Fruit fly (Drosophila melanogaster) whole organism, embryonic: ENCODE measurements around the gene CG13694.

Source experiments
- B-H2 ChIP-seq: fragments of 200-800 bp; sonication (Bioruptor generic); optimal IDR thresholded peaks from 2 replicates; lab custom pipeline; 2018; ENCODE audit warnings: missing biosample characterization, mild to moderate bottlenecking, missing genetic modification characterization
- Blimp-1 ChIP-seq: fragments of 200-800 bp; sonication (Bioruptor generic); optimal IDR thresholded peaks from 3 replicates; lab custom pipeline; 2018; ENCODE audit warnings: missing biosample characterization, missing genetic modification characterization, mild to moderate bottlenecking, moderate library complexity, missing genetic modification reagents
- CG10147 ChIP-seq: fragments of 200-800 bp; sonication (Bioruptor generic); optimal IDR thresholded peaks from 2 replicates; lab custom pipeline; 2019; ENCODE audit warnings: missing biosample characterization, mild to moderate bottlenecking, missing genetic modification characterization, moderate library complexity
- CG10209 ChIP-seq: fragments of 200-800 bp; sonication (Bioruptor generic); optimal IDR thresholded peaks from 3 replicates; lab custom pipeline; 2017; ENCODE audit warnings: missing biosample characterization, mild to moderate bottlenecking, missing genetic modification characterization, missing genetic modification reagents
- CG10321 ChIP-seq: fragments of 200-800 bp; sonication (Bioruptor generic); IDR thresholded peaks from 2 replicates; pipeline ENCODE4 v1.3.6; 2022; ENCODE audit warnings: missing biosample characterization, missing genetic modification characterization
- CG10431 ChIP-seq: fragments of 200-800 bp; sonication (Bioruptor generic); optimal IDR thresholded peaks from 3 replicates; lab custom pipeline; 2018; ENCODE audit warnings: missing biosample characterization, mild to moderate bottlenecking, missing genetic modification characterization
- CG10979 ChIP-seq: fragments of 200-800 bp; sonication (Bioruptor generic); optimal IDR thresholded peaks from 2 replicates; lab custom pipeline; 2018; ENCODE audit warnings: missing biosample characterization, mild to moderate bottlenecking, missing genetic modification characterization, moderate library complexity
- CG12391 ChIP-seq: fragments of 200-800 bp; sonication (Bioruptor generic); optimal IDR thresholded peaks from 3 replicates; lab custom pipeline; 2018; ENCODE audit warnings: missing biosample characterization, mild to moderate bottlenecking, missing genetic modification characterization, moderate library complexity
- CG12659 ChIP-seq: fragments of 200-800 bp; sonication (Bioruptor generic); optimal IDR thresholded peaks from 3 replicates; lab custom pipeline; 2017; ENCODE audit warnings: mild to moderate bottlenecking, missing biosample characterization, missing genetic modification reagents, missing genetic modification characterization
- CG17385 ChIP-seq: fragments of 200-800 bp; sonication (Bioruptor generic); optimal IDR thresholded peaks from 3 replicates; lab custom pipeline; 2018; ENCODE audit warnings: missing biosample characterization, mild to moderate bottlenecking, missing genetic modification characterization
- CG17568 ChIP-seq: fragments of 200-800 bp; sonication (Bioruptor generic); optimal IDR thresholded peaks from 2 replicates; lab custom pipeline; 2018; ENCODE audit warnings: missing biosample characterization, mild to moderate bottlenecking, missing genetic modification characterization, moderate library complexity
- CG17802 ChIP-seq: fragments of 200-800 bp; sonication (Bioruptor generic); optimal IDR thresholded peaks from 2 replicates; lab custom pipeline; 2018; ENCODE audit warnings: missing biosample characterization, mild to moderate bottlenecking, missing genetic modification characterization, moderate library complexity
- CG2116 ChIP-seq: fragments of 200-800 bp; sonication (Bioruptor generic); optimal IDR thresholded peaks from 3 replicates; lab custom pipeline; 2018; ENCODE audit warnings: missing biosample characterization, mild to moderate bottlenecking, missing genetic modification characterization
- CG30403 ChIP-seq: fragments of 200-800 bp; sonication (Bioruptor generic); optimal IDR thresholded peaks from 3 replicates; lab custom pipeline; 2016; ENCODE audit warnings: missing biosample characterization, missing genetic modification characterization
- CG31441 ChIP-seq: fragments of 200-800 bp; sonication (Bioruptor generic); IDR thresholded peaks from 2 replicates; pipeline ENCODE4 v1.3.6; 2022; ENCODE audit warnings: missing biosample characterization, missing genetic modification characterization
- CG4328 ChIP-seq: fragments of 200-800 bp; sonication (Bioruptor generic); optimal IDR thresholded peaks from 3 replicates; lab custom pipeline; 2017; ENCODE audit warnings: missing biosample characterization, missing genetic modification reagents, missing genetic modification characterization
- CG4424 ChIP-seq: fragments of 200-800 bp; sonication (Bioruptor generic); optimal IDR thresholded peaks from 3 replicates; lab custom pipeline; 2016; ENCODE audit warnings: missing biosample characterization, missing genetic modification characterization
- CG6254 ChIP-seq: fragments of 200-800 bp; sonication (Bioruptor generic); optimal IDR thresholded peaks from 3 replicates; lab custom pipeline; 2017; ENCODE audit warnings: mild to moderate bottlenecking, missing biosample characterization, missing genetic modification reagents, missing genetic modification characterization
- CG6854 ChIP-seq: fragments of 200-800 bp; sonication (Bioruptor generic); optimal IDR thresholded peaks from 3 replicates; lab custom pipeline; 2017; ENCODE audit warnings: missing biosample characterization, mild to moderate bottlenecking, missing genetic modification characterization
- CG7987 ChIP-seq: fragments of 200-800 bp; sonication (Bioruptor generic); optimal IDR thresholded peaks from 2 replicates; lab custom pipeline; 2018; ENCODE audit warnings: missing biosample characterization, mild to moderate bottlenecking, missing genetic modification characterization, moderate library complexity
- Hey ChIP-seq: fragments of 200-800 bp; sonication (Bioruptor generic); optimal IDR thresholded peaks from 3 replicates; lab custom pipeline; 2018; ENCODE audit warnings: missing biosample characterization, mild to moderate bottlenecking, missing genetic modification characterization
- Hmx ChIP-seq: fragments of 200-800 bp; sonication (Bioruptor generic); optimal IDR thresholded peaks from 2 replicates; lab custom pipeline; 2016; ENCODE audit warnings: missing biosample characterization, missing genetic modification characterization
- Mad ChIP-seq: fragments of 200-800 bp; sonication (Bioruptor generic); optimal IDR thresholded peaks from 2 replicates; lab custom pipeline; 2016; ENCODE audit warnings: missing biosample characterization, missing genetic modification characterization
- Max ChIP-seq: fragments of 200-800 bp; sonication (Bioruptor generic); optimal IDR thresholded peaks from 2 replicates; lab custom pipeline; 2016; ENCODE audit warnings: missing biosample characterization, mild to moderate bottlenecking, missing genetic modification characterization
- Meics ChIP-seq: fragments of 200-800 bp; sonication (Bioruptor generic); optimal IDR thresholded peaks from 2 replicates; lab custom pipeline; 2017; ENCODE audit warnings: missing biosample characterization, mild to moderate bottlenecking, missing genetic modification characterization
- Mes4 ChIP-seq: fragments of 200-800 bp; sonication (Bioruptor generic); optimal IDR thresholded peaks from 2 replicates; lab custom pipeline; 2016; ENCODE audit warnings: missing biosample characterization, missing genetic modification characterization
- Sry-δ ChIP-seq: fragments of 200-800 bp; sonication (Bioruptor generic); optimal IDR thresholded peaks from 2 replicates; lab custom pipeline; 2016; ENCODE audit warnings: missing biosample characterization, missing genetic modification characterization
- YL-1 ChIP-seq: fragments of 200-800 bp; sonication (Bioruptor generic); optimal IDR thresholded peaks from 3 replicates; lab custom pipeline; 2017; ENCODE audit warnings: missing biosample characterization, mild to moderate bottlenecking, missing genetic modification characterization
- amos ChIP-seq: fragments of 200-800 bp; sonication (Bioruptor generic); IDR thresholded peaks from 2 replicates; pipeline ENCODE4 v1.3.6; 2022; ENCODE audit warnings: missing biosample characterization, missing genetic modification characterization; ENCODE audit not compliant: partially characterized antibody
- ash1 ChIP-seq: fragments of 200-800 bp; sonication (Bioruptor generic); optimal IDR thresholded peaks from 2 replicates; lab custom pipeline; 2018; ENCODE audit warnings: missing biosample characterization, mild to moderate bottlenecking, missing genetic modification characterization
- bcd ChIP-seq: fragments of 200-800 bp; sonication (Bioruptor generic); optimal IDR thresholded peaks from 2 replicates; lab custom pipeline; 2017; ENCODE audit warnings: missing biosample characterization, mild to moderate bottlenecking, missing genetic modification characterization
- eve ChIP-seq, 2 experiments: fragments of >200 bp; optimal IDR thresholded peaks; 2 replicates each; lab custom pipeline; 2017; ENCODE audit warnings: missing biosample characterization in 2 of 2, missing genetic modification characterization in 2 of 2
- exex ChIP-seq: fragments of 200-800 bp; sonication (Bioruptor generic); optimal IDR thresholded peaks from 4 replicates; lab custom pipeline; 2018; ENCODE audit warnings: missing biosample characterization, mild to moderate bottlenecking, missing genetic modification characterization, moderate library complexity
- gcm ChIP-seq: fragments of 200-800 bp; sonication (Bioruptor generic); optimal IDR thresholded peaks from 2 replicates; lab custom pipeline; 2019; ENCODE audit warnings: missing biosample characterization, mild to moderate bottlenecking, missing genetic modification characterization, moderate library complexity
- gro ChIP-seq: fragments of 200-800 bp; sonication (Bioruptor generic); optimal IDR thresholded peaks from 2 replicates; lab custom pipeline; 2016; ENCODE audit warnings: missing biosample characterization, missing genetic modification characterization
- gsb-n ChIP-seq: fragments of 200-800 bp; sonication (Bioruptor generic); optimal IDR thresholded peaks from 3 replicates; lab custom pipeline; 2018; ENCODE audit warnings: missing biosample characterization, mild to moderate bottlenecking, missing genetic modification characterization
- maf-S ChIP-seq: fragments of 200-800 bp; sonication (Bioruptor generic); optimal IDR thresholded peaks from 2 replicates; lab custom pipeline; 2016; ENCODE audit warnings: missing biosample characterization, missing genetic modification characterization
- mld ChIP-seq: fragments of 200-800 bp; sonication (Bioruptor generic); IDR thresholded peaks from 3 replicates; pipeline ENCODE4 v1.3.6; 2022; ENCODE audit warnings: missing biosample characterization, missing genetic modification characterization; ENCODE audit not compliant: partially characterized antibody
- phol ChIP-seq: fragments of 200-800 bp; sonication (Bioruptor generic); optimal IDR thresholded peaks from 3 replicates; lab custom pipeline; 2018; ENCODE audit warnings: missing biosample characterization, mild to moderate bottlenecking, missing genetic modification characterization, moderate library complexity
- psq ChIP-seq: fragments of 200-800 bp; sonication (Bioruptor generic); optimal IDR thresholded peaks from 2 replicates; lab custom pipeline; 2017; ENCODE audit warnings: missing biosample characterization, missing genetic modification characterization
- sd ChIP-seq: fragments of 200-800 bp; sonication (Bioruptor generic); optimal IDR thresholded peaks from 3 replicates; lab custom pipeline; 2018; ENCODE audit warnings: missing biosample characterization, mild to moderate bottlenecking, missing genetic modification characterization, moderate library complexity
- tx ChIP-seq: fragments of 200-800 bp; sonication (Bioruptor generic); optimal IDR thresholded peaks from 2 replicates; lab custom pipeline; 2016; ENCODE audit warnings: missing biosample characterization, missing genetic modification characterization

The CG13694 gene

DNA sequence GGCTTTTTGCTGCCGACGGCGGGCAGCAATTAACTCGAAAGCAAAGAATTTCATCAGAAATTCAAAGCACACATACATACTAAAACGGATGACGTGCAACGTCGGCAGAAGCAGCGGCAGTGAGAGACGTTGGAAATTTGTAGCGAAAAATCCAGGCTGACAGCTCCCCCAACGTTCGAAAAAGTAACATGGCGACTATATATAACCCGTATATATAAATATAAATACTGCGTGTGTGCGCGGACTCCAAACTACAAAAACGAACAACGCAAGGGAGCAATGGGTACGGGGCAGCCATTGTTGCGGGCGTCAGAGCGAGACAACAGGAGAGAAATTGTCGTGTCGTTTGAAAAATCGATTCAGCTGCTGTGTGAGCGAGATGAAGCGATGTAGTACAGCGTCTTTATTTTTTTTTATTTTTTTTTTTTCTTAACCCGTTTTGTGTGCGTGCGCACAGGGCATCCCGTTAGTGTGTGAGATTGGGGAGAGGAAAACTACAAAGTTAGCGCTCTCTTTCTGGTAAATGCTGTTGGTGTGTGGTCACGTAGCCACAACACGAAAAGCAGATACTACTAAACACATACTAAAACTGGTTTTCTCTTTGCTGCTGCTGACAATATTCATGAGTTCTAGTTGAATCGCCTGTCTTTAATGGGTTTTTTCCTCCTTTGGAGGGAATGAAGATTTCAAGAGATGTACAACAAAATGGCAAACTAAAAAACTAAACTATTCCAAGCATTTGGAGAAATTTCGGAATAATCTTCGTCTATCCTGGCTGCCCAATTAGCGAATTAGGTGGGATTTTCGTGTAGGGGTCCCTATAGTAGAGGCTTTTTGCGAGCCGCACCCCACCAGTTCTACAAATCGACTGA lies 44.5 kb upstream of the CG13694 start (continued):
- TF ChIP-seq gcm (GFP tag; lab: Kevin White, UChicago), result peak; percentile 63
- peak; percentile 10 for TF ChIP-seq CG7987 (GFP tag; lab: Kevin White, UChicago)
- TF ChIP-seq ash1, result peak; percentile 71
- peak; percentile 52 for TF ChIP-seq CG4424 (GFP tag; lab: Kevin White, UChicago)
- TF ChIP-seq gsb-n (tag; lab: Kevin White, UChicago), result peak; percentile 5
- peak; percentile 85 for TF ChIP-seq CG6254 (GFP tag; lab: Kevin White, UChicago)
- TF ChIP-seq B-H2 (GFP tag; lab: Kevin White, UChicago), result peak; percentile 95
- peak; percentile 88 for TF ChIP-seq gro
- TF ChIP-seq CG12391 (tag; lab: Kevin White, UChicago), result peak; percentile 36
- no peak for TF ChIP-seq CG17802 (tag; lab: Kevin White, UChicago)
- peak; percentile 32 for TF ChIP-seq Max (GFP tag; lab: Kevin White, UChicago)
- peak; percentile 50 for TF ChIP-seq CG10431 (GFP tag; lab: Kevin White, UChicago)
- TF ChIP-seq Hmx (GFP tag; lab: Kevin White, UChicago), result no peak
- TF ChIP-seq bcd, result peak; percentile 22
- TF ChIP-seq Meics (GFP tag; lab: Kevin White, UChicago), result peak; percentile 10
- peak; percentile 9 for TF ChIP-seq CG30403 (GFP tag; lab: Kevin White, UChicago)
- TF ChIP-seq Mes4, result peak; percentile 40
- TF ChIP-seq Blimp-1 (GFP tag; lab: Kevin White, UChicago), result no peak
- no peak for TF ChIP-seq CG31441 (GFP tag; lab: Robert Waterston, UW)
- peak; percentile 25 for TF ChIP-seq exex (tag; lab: Kevin White, UChicago)
- peak; percentile 26 for TF ChIP-seq YL-1 (GFP tag; lab: Kevin White, UChicago)
- peak; percentile 13 for TF ChIP-seq CG6854 (GFP tag; lab: Kevin White, UChicago)
- TF ChIP-seq tx (GFP tag; lab: Kevin White, UChicago), result no peak
- TF ChIP-seq Mad (GFP tag; lab: Kevin White, UChicago), result peak; percentile 5
- TF ChIP-seq mld (GFP tag; lab: Robert Waterston, UW), result no peak
- peak; percentile 37 for TF ChIP-seq CG17385 (GFP tag; lab: Kevin White, UChicago)
- TF ChIP-seq CG17568, result peak; percentile 52
- TF ChIP-seq amos (GFP tag; lab: Robert Waterston, UW), result no peak
- TF ChIP-seq CG4328 (GFP tag; lab: Kevin White, UChicago), result peak; percentile 70
- TF ChIP-seq sd (tag; lab: Kevin White, UChicago), result peak; percentile 97
- TF ChIP-seq CG10979 (tag; lab: Kevin White, UChicago), result peak; percentile 11
- TF ChIP-seq eve (GFP tag; optimal IDR thresholded peaks at IDR 0.05; lab: Kevin White, UChicago), result peak in 1 of 2 experiments; percentile 86
- peak; percentile 13 for TF ChIP-seq CG12659 (GFP tag; lab: Kevin White, UChicago)
- TF ChIP-seq CG2116 (GFP tag; lab: Kevin White, UChicago), result no peak
- peak; percentile 55 for TF ChIP-seq psq
- peak; percentile 6 for TF ChIP-seq CG10209 (GFP tag; lab: Kevin White, UChicago)
- TF ChIP-seq phol (tag; lab: Kevin White, UChicago), result peak; percentile 93
- no peak for TF ChIP-seq maf-S (GFP tag; lab: Kevin White, UChicago)
- peak; percentile 62 for TF ChIP-seq CG10147 (GFP tag; lab: Kevin White, UChicago)
- TF ChIP-seq Hey, result peak; percentile 43
- TF ChIP-seq CG10321 (GFP tag; lab: Robert Waterston, UW), result no peak
- TF ChIP-seq Sry-δ (GFP tag; lab: Kevin White, UChicago), result no peak
